Fruit fly (Drosophila melanogaster) whole organism, pupa: ENCODE data around the gene CG42296.

ENCODE experiments used
- CG10348 ChIP-seq: fragments of 200-800 bp; sonication (Bioruptor generic); IDR thresholded peaks from 2 replicates; pipeline ENCODE4 v1.3.6; 2022; ENCODE audit warnings: missing biosample characterization, missing genetic modification characterization
- CG12605 ChIP-seq: fragments of 200-800 bp; sonication (Bioruptor generic); IDR thresholded peaks from 2 replicates; pipeline ENCODE4 v1.3.6; 2022; ENCODE audit warnings: missing biosample characterization, missing genetic modification characterization
- CG13204 ChIP-seq: fragments of 200-800 bp; sonication (Bioruptor generic); optimal IDR thresholded peaks from 2 replicates; lab custom pipeline; 2018; ENCODE audit warnings: missing biosample characterization, mild to moderate bottlenecking, missing genetic modification characterization, moderate library complexity
- CG15710 ChIP-seq: fragments of 200-800 bp; sonication (Bioruptor generic); optimal IDR thresholded peaks from 2 replicates; lab custom pipeline; 2018; ENCODE audit warnings: missing biosample characterization, mild to moderate bottlenecking, missing genetic modification characterization, moderate library complexity
- CG17806 ChIP-seq: fragments of 200-800 bp; sonication (Bioruptor generic); optimal IDR thresholded peaks from 2 replicates; lab custom pipeline; 2018; ENCODE audit warnings: missing biosample characterization, mild to moderate bottlenecking, missing genetic modification characterization, moderate library complexity
- CG32121 ChIP-seq: fragments of 200-800 bp; sonication (Bioruptor generic); IDR thresholded peaks from 2 replicates; pipeline ENCODE4 v1.3.6; 2022; ENCODE audit warnings: missing biosample characterization, missing genetic modification characterization
- CG34367 ChIP-seq: fragments of 200-800 bp; sonication (Bioruptor generic); optimal IDR thresholded peaks from 2 replicates; lab custom pipeline; 2018; ENCODE audit warnings: missing biosample characterization, mild to moderate bottlenecking, missing genetic modification characterization
- CG4496 ChIP-seq: fragments of 200-800 bp; sonication (Bioruptor generic); IDR thresholded peaks from 3 replicates; pipeline ENCODE4 v1.3.6; 2022; ENCODE audit warnings: missing biosample characterization, missing genetic modification characterization
- CG8159 ChIP-seq: fragments of 200-800 bp; sonication (Bioruptor generic); optimal IDR thresholded peaks from 3 replicates; lab custom pipeline; 2018; ENCODE audit warnings: missing biosample characterization, mild to moderate bottlenecking, missing genetic modification characterization, moderate library complexity
- CG8301 ChIP-seq: fragments of 200-800 bp; sonication (Bioruptor generic); optimal IDR thresholded peaks from 2 replicates; lab custom pipeline; 2018; ENCODE audit warnings: missing biosample characterization, mild to moderate bottlenecking, missing genetic modification characterization
- CG9948 ChIP-seq: fragments of 200-800 bp; sonication (Bioruptor generic); optimal IDR thresholded peaks from 2 replicates; lab custom pipeline; 2018; ENCODE audit warnings: missing biosample characterization, mild to moderate bottlenecking, missing genetic modification characterization, moderate library complexity
- D1 ChIP-seq: fragments of 200-800 bp; sonication (Bioruptor generic); optimal IDR thresholded peaks from 2 replicates; lab custom pipeline; 2018; ENCODE audit warnings: missing biosample characterization, mild to moderate bottlenecking, missing genetic modification characterization, moderate library complexity
- EcR ChIP-seq: fragments of 200-800 bp; sonication (Bioruptor generic); optimal IDR thresholded peaks from 3 replicates; lab custom pipeline; 2019; ENCODE audit warnings: missing biosample characterization, missing genetic modification characterization, mild to moderate bottlenecking, moderate library complexity, missing genetic modification reagents
- Ets98B ChIP-seq: fragments of 200-800 bp; sonication (Bioruptor generic); IDR thresholded peaks from 2 replicates; pipeline ENCODE4 v1.3.6; 2022; ENCODE audit warnings: missing biosample characterization, missing genetic modification characterization
- Pif1A ChIP-seq: fragments of 200-800 bp; sonication (Bioruptor generic); optimal IDR thresholded peaks from 3 replicates; lab custom pipeline; 2016; ENCODE audit warnings: missing biosample characterization, missing genetic modification characterization
- Pif1B ChIP-seq: fragments of 200-800 bp; sonication (Bioruptor generic); optimal IDR thresholded peaks from 3 replicates; lab custom pipeline; 2016; ENCODE audit warnings: missing biosample characterization, missing genetic modification characterization
- Snoo ChIP-seq: fragments of 200-800 bp; sonication (Bioruptor generic); optimal IDR thresholded peaks from 3 replicates; lab custom pipeline; 2017; ENCODE audit warnings: missing biosample characterization, mild to moderate bottlenecking, missing genetic modification characterization, inconsistent platforms
- fd96Ca ChIP-seq: fragments of 200-800 bp; sonication (Bioruptor generic); IDR thresholded peaks from 3 replicates; pipeline ENCODE4 v1.3.6; 2022; ENCODE audit warnings: missing biosample characterization, missing genetic modification characterization
- gl ChIP-seq: fragments of 200-800 bp; sonication (Bioruptor generic); optimal IDR thresholded peaks from 2 replicates; lab custom pipeline; 2018; ENCODE audit warnings: missing biosample characterization, mild to moderate bottlenecking, missing genetic modification characterization
- rn ChIP-seq: fragments of 200-800 bp; sonication (Bioruptor generic); IDR thresholded peaks from 2 replicates; pipeline ENCODE4 v1.3.6; 2022; ENCODE audit warnings: missing biosample characterization, missing genetic modification characterization

Gene CG42296

dm6 chr2L:2044826-2045225 lies 9.0 kb upstream of the CG42296 start:
- TF ChIP-seq CG32121 (GFP tag; lab: Robert Waterston, UW) (no peak), Ets98B (GFP tag; lab: Robert Waterston, UW) (no peak), D1 (no peak), fd96Ca (no peak), CG34367 (tag; lab: Kevin White, UChicago) (no peak), CG9948 (no peak), rn (GFP tag; lab: Robert Waterston, UW) (no peak), CG10348 (GFP tag; lab: Robert Waterston, UW) (no peak), CG12605 (GFP tag; lab: Robert Waterston, UW) (no peak), CG13204 (GFP tag; lab: Kevin White, UChicago) (no peak), gl (tag; lab: Kevin White, UChicago) (no peak), CG4496 (GFP tag; lab: Robert Waterston, UW) (no peak), CG15710 (tag; lab: Kevin White, UChicago) (no peak), Snoo (no peak), Pif1A (GFP tag; lab: Kevin White, UChicago) (no peak), CG8159 (no peak), EcR (GFP tag; lab: Kevin White, UChicago) (no peak)

dm6 chr2L:2042072-2042471 lies 6.2 kb upstream of the CG42296 start:
- TF ChIP-seq Snoo (no peak), CG4496 (GFP tag; lab: Robert Waterston, UW) (no peak), D1 (no peak), Ets98B (GFP tag; lab: Robert Waterston, UW) (no peak), EcR (GFP tag; lab: Kevin White, UChicago) (peak; percentile 66)

- TF ChIP-seq CG10348 (GFP tag; lab: Robert Waterston, UW) (no peak), CG15710 (tag; lab: Kevin White, UChicago) (no peak), CG32121 (GFP tag; lab: Robert Waterston, UW) (no peak), CG9948 (no peak), Snoo (no peak), EcR (GFP tag; lab: Kevin White, UChicago) (no peak), CG13204 (GFP tag; lab: Kevin White, UChicago) (no peak), Pif1A (GFP tag; lab: Kevin White, UChicago) (no peak), Pif1B (GFP tag; lab: Kevin White, UChicago) (no peak), CG8301 (tag; lab: Kevin White, UChicago) (no peak), CG12605 (GFP tag; lab: Robert Waterston, UW) (no peak), CG4496 (GFP tag; lab: Robert Waterston, UW) (no peak), fd96Ca (no peak), CG17806 (tag; lab: Kevin White, UChicago) (no peak)
Measured at dm6 chr2L:2039458-2039857, 3.6 kb upstream of the CG42296 start.

dm6 chr2L:2038956-2039263 lies 3.1 kb upstream of the CG42296 start:
- TF ChIP-seq CG8301 (tag; lab: Kevin White, UChicago) (no peak), CG4496 (GFP tag; lab: Robert Waterston, UW) (no peak), CG12605 (GFP tag; lab: Robert Waterston, UW) (no peak), Pif1A (GFP tag; lab: Kevin White, UChicago) (no peak), CG15710 (tag; lab: Kevin White, UChicago) (no peak), Snoo (no peak), CG34367 (tag; lab: Kevin White, UChicago) (no peak), CG17806 (tag; lab: Kevin White, UChicago) (no peak), rn (GFP tag; lab: Robert Waterston, UW) (no peak), gl (tag; lab: Kevin White, UChicago) (no peak), CG8159 (no peak), CG13204 (GFP tag; lab: Kevin White, UChicago) (no peak), CG32121 (GFP tag; lab: Robert Waterston, UW) (no peak), CG9948 (no peak)

- TF ChIP-seq CG9948 (no peak), CG13204 (GFP tag; lab: Kevin White, UChicago) (peak; percentile 42), CG32121 (GFP tag; lab: Robert Waterston, UW) (no peak), CG12605 (GFP tag; lab: Robert Waterston, UW) (no peak), CG8159 (no peak), CG17806 (tag; lab: Kevin White, UChicago) (no peak), CG4496 (GFP tag; lab: Robert Waterston, UW) (no peak), EcR (GFP tag; lab: Kevin White, UChicago) (peak; percentile 92)
Measured at dm6 chr2L:2038253-2038955, 2.6 kb upstream of the CG42296 start.

- TF ChIP-seq CG13204 (GFP tag; lab: Kevin White, UChicago) (peak; percentile 63), CG32121 (GFP tag; lab: Robert Waterston, UW) (no peak)
Measured at dm6 chr2L:2037551-2038252, 1.9 kb upstream of the CG42296 start.

- no peak for TF ChIP-seq CG17806 (tag; lab: Kevin White, UChicago)
- TF ChIP-seq, all 21 proteins: peak for 0
Measured at dm6 chr2L:2037165-2037550, 1.3 kb upstream of the CG42296 start, which contains the start of gene lectin-22C. Gene lectin-22C, minus strand, starts transcription at chr2L:2037265.
